Worm (Caenorhabditis elegans) whole organism, L2 larva: Measurements from ENCODE around the gene ins-13.
"Not testable (repeated sequence)": the region's sequence is repeated elsewhere in the genome, so short reads cannot be mapped to it uniquely, and the experiment has no call there.

Source experiments
- C34F6.9 ChIP-seq: fragments of 150-350 bp; optimal IDR thresholded peaks from 2 replicates; lab custom pipeline; 2014; ENCODE audit warnings: missing biosample characterization, missing genetic modification characterization
- R02D3.7 ChIP-seq: fragments of 150-350 bp; optimal IDR thresholded peaks from 2 replicates; lab custom pipeline; 2014; ENCODE audit warnings: missing biosample characterization, missing genetic modification characterization
- Y55F3AM.14 ChIP-seq: fragments of 200-800 bp; sonication (Bioruptor generic); optimal IDR thresholded peaks from 2 replicates; lab custom pipeline; 2018; ENCODE audit warnings: mild to moderate bottlenecking, missing genetic modification characterization, missing compliant biosample characterization
- alr-1 ChIP-seq: fragments of 150-350 bp; optimal IDR thresholded peaks from 2 replicates; lab custom pipeline; 2014; ENCODE audit warnings: missing biosample characterization, missing genetic modification characterization
- ceh-16 ChIP-seq: fragments of 150-350 bp; optimal IDR thresholded peaks from 2 replicates; lab custom pipeline; 2014; ENCODE audit warnings: missing biosample characterization, missing genetic modification characterization
- crh-2 ChIP-seq: sonication (generic microtip); optimal IDR thresholded peaks from 2 replicates; lab custom pipeline; 2017; ENCODE audit warnings: missing biosample characterization, missing genetic modification characterization
- egl-27 ChIP-seq: sonication (generic microtip); optimal IDR thresholded peaks from 3 replicates; lab custom pipeline; 2017; ENCODE audit warnings: missing biosample characterization, missing genetic modification reagents, missing genetic modification characterization
- elt-3 ChIP-seq: sonication (generic microtip); optimal IDR thresholded peaks from 2 replicates; lab custom pipeline; 2017; ENCODE audit warnings: missing biosample characterization, missing genetic modification characterization
- gmeb-1 ChIP-seq: fragments of 150-350 bp; optimal IDR thresholded peaks from 2 replicates; lab custom pipeline; 2014; ENCODE audit warnings: missing biosample characterization, missing genetic modification characterization
- lin-11 ChIP-seq: fragments of 150-350 bp; sonication (generic microtip); optimal IDR thresholded peaks from 2 replicates; lab custom pipeline; 2014; ENCODE audit warnings: missing biosample characterization, missing genetic modification characterization, inconsistent platforms, mixed read lengths
- lin-13 ChIP-seq: fragments of 150-350 bp; optimal IDR thresholded peaks from 2 replicates; lab custom pipeline; 2014; ENCODE audit warnings: missing biosample characterization, missing genetic modification reagents, missing genetic modification characterization
- lin-39 ChIP-seq: fragments of 150-350 bp; optimal IDR thresholded peaks from 2 replicates; lab custom pipeline; 2014; ENCODE audit warnings: missing biosample characterization, missing genetic modification reagents, missing genetic modification characterization
- lsy-2 ChIP-seq, 2 experiments: fragments of 150-350 bp in 1 of 2; sonication (generic microtip) in 1 of 2; optimal IDR thresholded peaks; 2 replicates each; lab custom pipeline; 2014 to 2017; ENCODE audit warnings: missing biosample characterization in 2 of 2, missing genetic modification characterization in 2 of 2
- mab-5 ChIP-seq: fragments of 150-350 bp; optimal IDR thresholded peaks from 2 replicates; lab custom pipeline; 2014; ENCODE audit warnings: missing biosample characterization, missing genetic modification characterization
- mbf-1 ChIP-seq: sonication (generic microtip); optimal IDR thresholded peaks from 2 replicates; lab custom pipeline; 2017; ENCODE audit warnings: missing biosample characterization, missing genetic modification characterization
- nhr-10 ChIP-seq: sonication (generic microtip); optimal IDR thresholded peaks from 2 replicates; lab custom pipeline; 2017; ENCODE audit warnings: missing biosample characterization, missing genetic modification characterization
- nhr-11 ChIP-seq: fragments of 150-350 bp; optimal IDR thresholded peaks from 2 replicates; lab custom pipeline; 2014; ENCODE audit warnings: missing biosample characterization, missing genetic modification characterization
- nhr-129 ChIP-seq: fragments of 150-350 bp; optimal IDR thresholded peaks from 2 replicates; lab custom pipeline; 2014; ENCODE audit warnings: missing biosample characterization, missing genetic modification characterization
- nhr-21 ChIP-seq: fragments of 150-350 bp; optimal IDR thresholded peaks from 2 replicates; lab custom pipeline; 2014; ENCODE audit warnings: missing biosample characterization, missing genetic modification characterization
- nhr-23 ChIP-seq: fragments of 150-350 bp; optimal IDR thresholded peaks from 2 replicates; lab custom pipeline; 2014; ENCODE audit warnings: missing biosample characterization, missing genetic modification reagents, missing genetic modification characterization
- nhr-25 ChIP-seq: fragments of 150-350 bp; sonication (generic microtip); optimal IDR thresholded peaks from 3 replicates; lab custom pipeline; 2014; ENCODE audit warnings: missing biosample characterization, missing genetic modification characterization
- nhr-77 ChIP-seq: fragments of 150-350 bp; optimal IDR thresholded peaks from 2 replicates; lab custom pipeline; 2014; ENCODE audit warnings: missing biosample characterization, missing genetic modification characterization
- sem-4 ChIP-seq: fragments of 150-350 bp; optimal IDR thresholded peaks from 2 replicates; lab custom pipeline; 2014; ENCODE audit warnings: missing biosample characterization, missing genetic modification reagents, missing genetic modification characterization
- skn-1 ChIP-seq: sonication (generic microtip); optimal IDR thresholded peaks from 2 replicates; lab custom pipeline; 2017; ENCODE audit warnings: missing biosample characterization, missing genetic modification characterization
- sma-9 ChIP-seq, 2 experiments: fragments of 150-350 bp in 1 of 2; sonication (generic microtip) in 1 of 2; optimal IDR thresholded peaks; 2 replicates each; lab custom pipeline; 2014 to 2016; ENCODE audit warnings: missing genetic modification characterization in 2 of 2, mild to moderate bottlenecking in 1 of 2, missing biosample characterization in 1 of 2, missing compliant biosample characterization in 1 of 2, missing genetic modification reagents in 1 of 2, moderate library complexity in 1 of 2
- snpc-4 ChIP-seq: fragments of 150-350 bp; optimal IDR thresholded peaks from 2 replicates; lab custom pipeline; 2014; ENCODE audit warnings: missing biosample characterization, missing genetic modification characterization
- unc-39 ChIP-seq: fragments of 150-350 bp; optimal IDR thresholded peaks from 2 replicates; lab custom pipeline; 2014; ENCODE audit warnings: missing biosample characterization, missing genetic modification characterization
- unc-55 ChIP-seq: fragments of 150-350 bp; sonication (generic microtip); optimal IDR thresholded peaks from 3 replicates; lab custom pipeline; 2014; ENCODE audit warnings: missing biosample characterization, missing genetic modification reagents, missing genetic modification characterization
- unc-62 ChIP-seq: fragments of 150-350 bp; optimal IDR thresholded peaks from 2 replicates; lab custom pipeline; 2014; ENCODE audit warnings: missing biosample characterization, missing genetic modification reagents, missing genetic modification characterization
- zag-1 ChIP-seq: fragments of 150-350 bp; optimal IDR thresholded peaks from 2 replicates; lab custom pipeline; 2014; ENCODE audit warnings: missing biosample characterization, missing genetic modification characterization
- ztf-1 ChIP-seq: fragments of 200-800 bp; sonication (Bioruptor generic); conservative IDR thresholded peaks from 2 replicates; pipeline ENCODE4 v1.3.6; 2022; ENCODE audit warnings: missing genetic modification characterization, missing compliant biosample characterization
- ztf-11 ChIP-seq: sonication (generic microtip); optimal IDR thresholded peaks from 2 replicates; lab custom pipeline; 2017; ENCODE audit warnings: missing biosample characterization, missing genetic modification characterization
- ztf-4 ChIP-seq: fragments of 150-350 bp; optimal IDR thresholded peaks from 2 replicates; lab custom pipeline; 2014; ENCODE audit warnings: missing biosample characterization, missing genetic modification characterization

ins-13 gene

ce11 chrII:5541685-5542084 lies 3.0 kb downstream of the ins-13 start, which contains the start of gene C17C3.24:
Gene C17C3.24 (minus strand): TSS chrII:5541785.
- TF ChIP-seq nhr-77 (tag; lab: Kevin White, UChicago) (no peak), R02D3.7 (no peak), ztf-1 (GFP tag; lab: Robert Waterston, UW) (no peak), sem-4 (tag; lab: Kevin White, UChicago) (no peak), nhr-25 (tag; lab: Kevin White, UChicago) (no peak), ztf-4 (no peak)

ce11 chrII:5540113-5540512 lies 4.6 kb downstream of the ins-13 start, which contains the start of gene hlh-27:
Gene hlh-27 (minus strand): TSS chrII:5540213.
- not testable (repeated sequence) for TF ChIP-seq mab-5 (tag; lab: Kevin White, UChicago); skn-1 (tag; lab: Kevin White, UChicago); ztf-11

DNA sequence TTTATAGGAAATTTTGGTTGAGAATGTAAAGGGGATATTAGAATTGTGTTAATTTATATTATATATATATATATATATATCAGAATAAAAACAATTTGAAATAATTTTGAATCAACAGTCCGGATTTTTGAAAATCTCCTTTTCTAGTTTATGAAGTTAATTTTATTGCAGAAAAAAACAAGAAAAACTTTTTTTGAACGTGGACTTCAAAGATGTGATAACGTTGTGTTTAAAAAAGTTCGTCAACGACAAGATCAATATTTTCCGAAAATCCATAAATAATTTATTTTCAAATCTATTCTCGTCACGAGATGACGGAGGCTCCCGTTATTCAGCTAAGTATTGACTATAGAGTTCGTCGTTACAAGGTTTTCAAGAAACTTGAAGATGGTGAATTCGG lies 7.1 kb downstream of the ins-13 start, which contains the start of gene C17C3.11:
Gene C17C3.11, plus strand, starts transcription at position 301 of the 400 bp plus-strand sequence.
- TF ChIP-seq lsy-2 (tag; optimal IDR thresholded peaks at IDR 0.05; lab: Kevin White, UChicago) (no peak), unc-55 (GFP tag; lab: Kevin White, UChicago) (peak; percentile 46), egl-27 (tag; lab: Kevin White, UChicago) (no peak), R02D3.7 (no peak)
- TF ChIP-seq, all 48 proteins: peak for 1

- no peak for TF ChIP-seq sem-4 (tag; lab: Kevin White, UChicago)
- TF ChIP-seq, all 48 proteins: peak for 0
These were observed 7.6 kb downstream of the ins-13 start for ce11 chrII:5537078-5537477.

DNA sequence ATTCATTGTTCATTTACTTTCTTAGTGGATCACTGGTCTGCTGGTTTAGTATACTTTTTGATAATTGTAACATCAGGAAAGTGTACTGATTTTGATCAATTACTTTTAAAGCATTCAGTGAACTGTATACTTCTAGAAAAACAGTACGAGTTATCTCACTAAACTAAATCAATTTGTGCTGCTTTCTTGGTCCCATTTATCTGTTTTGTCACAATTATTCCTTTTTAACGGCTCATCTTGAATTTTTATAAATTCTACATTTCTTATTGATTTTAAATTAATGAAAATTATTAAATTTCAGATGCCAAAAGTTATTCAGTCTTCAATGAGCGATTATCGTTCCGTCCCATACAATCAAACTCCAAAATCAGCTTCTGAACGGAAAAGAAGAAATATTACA lies 9.7 kb downstream of the ins-13 start, which contains the start of gene hlh-25:
Gene hlh-25, plus strand, starts transcription at position 301 of the 400 bp plus-strand sequence.
- not testable (repeated sequence) for TF ChIP-seq nhr-129; Y55F3AM.14 (GFP tag; lab: Kevin White, UChicago); nhr-21
- TF ChIP-seq, all 48 proteins: peak for 0; not testable (repeated sequence) for 48

- TF ChIP-seq lin-13 (no peak), C34F6.9 (tag; lab: Kevin White, UChicago) (no peak), ceh-16 (tag; lab: Kevin White, UChicago) (no peak), elt-3 (no peak), unc-62 (GFP tag; lab: Kevin White, UChicago) (no peak), unc-55 (GFP tag; lab: Kevin White, UChicago) (no peak), mbf-1 (tag; lab: Kevin White, UChicago) (no peak), nhr-11 (tag; lab: Kevin White, UChicago) (no peak), zag-1 (no peak), unc-39 (tag; lab: Kevin White, UChicago) (no peak), crh-2 (no peak)
These were observed 11.0 kb downstream of the ins-13 start, which contains the start of gene hlh-26 for ce11 chrII:5533642-5534041. Gene hlh-26 (minus strand): TSS chrII:5533742.

DNA sequence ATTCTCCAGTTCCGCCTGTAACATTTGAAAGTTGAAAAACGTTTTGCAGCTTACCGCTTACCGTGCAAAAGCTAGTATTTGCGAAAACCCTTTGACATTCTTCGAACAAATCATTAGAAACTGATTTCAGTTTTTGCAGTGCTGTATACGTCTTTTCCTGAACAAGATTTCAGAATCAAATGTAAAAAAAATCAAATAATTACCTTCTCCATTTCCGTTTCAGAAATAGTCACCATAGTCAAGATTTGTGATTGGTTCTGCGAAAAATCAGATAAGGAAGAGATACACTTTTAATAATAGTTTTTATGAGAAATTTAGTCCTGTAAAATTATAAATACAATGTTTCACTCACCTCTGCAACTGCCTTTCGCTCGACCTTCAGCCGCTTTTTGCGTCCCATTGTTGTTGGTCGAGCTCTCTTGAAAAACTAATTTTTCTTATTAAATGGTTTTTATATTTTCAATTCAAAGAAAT lies 12.8 kb downstream of the ins-13 start, which contains the start of gene C17C3.9:
Gene C17C3.9, minus strand, starts transcription at position 424 of the 474 bp plus-strand sequence.
- no peak for TF ChIP-seq sma-9 (GFP tag; optimal IDR thresholded peaks at IDR 0.05; lab: Kevin White, UChicago)
- TF ChIP-seq sma-9 (tag; optimal IDR thresholded peaks at IDR 0.05; lab: Kevin White, UChicago): no peak
- no peak for TF ChIP-seq alr-1 (tag; lab: Kevin White, UChicago)
- no peak for TF ChIP-seq nhr-77 (tag; lab: Kevin White, UChicago)
- no peak for TF ChIP-seq gmeb-1 (tag; lab: Kevin White, UChicago)
- TF ChIP-seq snpc-4 (tag; lab: Kevin White, UChicago): no peak
- no peak for TF ChIP-seq mab-5 (tag; lab: Kevin White, UChicago)
- TF ChIP-seq sem-4 (tag; lab: Kevin White, UChicago): no peak
- TF ChIP-seq nhr-129: no peak
- no peak for TF ChIP-seq lin-11
- no peak for TF ChIP-seq lin-39
- no peak for TF ChIP-seq zag-1
- no peak for TF ChIP-seq ztf-4
- no peak for TF ChIP-seq ztf-11
- no peak for TF ChIP-seq nhr-23 (tag; lab: Kevin White, UChicago)
- TF ChIP-seq ztf-1 (GFP tag; lab: Robert Waterston, UW): no peak
- no peak for TF ChIP-seq nhr-10
- no peak for TF ChIP-seq ceh-16 (tag; lab: Kevin White, UChicago)
